Worm (Caenorhabditis elegans): ENCODE results near the gene sel-12.

The sel-12 gene

DNA sequence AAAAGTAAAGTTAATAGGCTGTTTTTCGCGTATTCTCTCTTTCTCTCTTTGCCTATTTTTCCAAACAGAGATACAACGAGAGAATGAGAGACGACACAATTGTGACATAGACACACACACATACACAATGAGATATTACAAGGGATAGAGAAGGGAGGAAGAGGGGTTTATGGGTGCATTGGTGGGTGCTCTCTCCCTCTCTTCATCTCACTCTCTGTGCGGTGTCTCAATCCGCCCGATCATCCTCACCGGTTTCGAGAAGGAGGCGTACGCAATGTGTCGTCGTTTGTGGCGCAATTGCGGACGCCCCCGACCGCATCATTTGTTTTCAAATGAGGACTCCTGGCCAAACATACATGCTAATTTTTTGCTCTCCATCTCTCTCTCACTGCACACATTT lies 33.8 kb downstream of the sel-12 start (continued):
- TF ChIP-seq rnt-1 (tag; optimal IDR thresholded peaks at IDR 0.05): peak; percentile 89
- peak; percentile 87 for TF ChIP-seq irx-1 (tag; optimal IDR thresholded peaks at IDR 0.05)
- TF ChIP-seq nhr-20 (tag; optimal IDR thresholded peaks at IDR 0.05): peak; percentile 93
- TF ChIP-seq ztf-4 (tag; optimal IDR thresholded peaks at IDR 0.05): peak; percentile 79
- peak; percentile 77 for TF ChIP-seq unc-130 (tag; optimal IDR thresholded peaks at IDR 0.05)
- TF ChIP-seq mab-9 (GFP tag; IDR thresholded peaks at IDR 0.05): peak; percentile 81
- TF ChIP-seq nhr-19 (GFP tag; conservative IDR thresholded peaks at IDR 0.05): peak; percentile 86
- TF ChIP-seq pax-3 (tag; optimal IDR thresholded peaks at IDR 0.05): peak; percentile 64
- peak; percentile 54 for TF ChIP-seq ces-1 (GFP tag; optimal IDR thresholded peaks at IDR 0.05)
- TF ChIP-seq unc-86 (tag; optimal IDR thresholded peaks at IDR 0.05): peak; percentile 94
- TF ChIP-seq fkh-4 (tag; optimal IDR thresholded peaks at IDR 0.05; ENCODE audit: borderline replicate concordance): peak; percentile 16
- TF ChIP-seq xbp-1 (tag; optimal IDR thresholded peaks at IDR 0.05): peak; percentile 89
- peak; percentile 83 for TF ChIP-seq jun-1 (tag; optimal IDR thresholded peaks at IDR 0.05)
- TF ChIP-seq elt-2 (tag; optimal IDR thresholded peaks at IDR 0.05): peak; percentile 25
- peak; percentile 93 for TF ChIP-seq skn-1 (tag; optimal IDR thresholded peaks at IDR 0.05)
- no peak for TF ChIP-seq nhr-84 (tag; optimal IDR thresholded peaks at IDR 0.05)
- TF ChIP-seq nhr-76 (tag; optimal IDR thresholded peaks at IDR 0.05): peak; percentile 60
- TF ChIP-seq fkh-10 (GFP tag; optimal IDR thresholded peaks at IDR 0.05): peak; percentile 92
- TF ChIP-seq hpl-2 (GFP tag; optimal IDR thresholded peaks at IDR 0.05): no peak
- no peak for TF ChIP-seq C34B4.2 (tag; optimal IDR thresholded peaks at IDR 0.05)
- TF ChIP-seq nhr-90 (tag; optimal IDR thresholded peaks at IDR 0.05; ENCODE audit: poor library complexity): peak; percentile 85
- peak; percentile 85 to 96 (median 91) for TF ChIP-seq ceh-82 (tag; optimal IDR thresholded peaks at IDR 0.05)
- TF ChIP-seq mdl-1 (tag; optimal IDR thresholded peaks at IDR 0.05): peak; percentile 25 to 69
- TF ChIP-seq lsy-2 (tag; optimal IDR thresholded peaks at IDR 0.05): peak; percentile 80 to 92
- peak; percentile 97 for TF ChIP-seq snu-23 (GFP tag; optimal IDR thresholded peaks at IDR 0.05)
- TF ChIP-seq egl-27 (tag; optimal IDR thresholded peaks at IDR 0.05): peak; percentile 75 to 76
- peak; percentile 31 for TF ChIP-seq vab-15 (tag; optimal IDR thresholded peaks at IDR 0.05)
- peak; percentile 72 to 79 for TF ChIP-seq efl-1 (optimal IDR thresholded peaks at IDR 0.05)
- peak; percentile 57 to 94 for TF ChIP-seq efl-1 (GFP tag; optimal IDR thresholded peaks at IDR 0.05 in 1 of 2)
- no peak for TF ChIP-seq unc-62 (GFP tag; optimal IDR thresholded peaks at IDR 0.05)
- TF ChIP-seq ets-5 (GFP tag; IDR thresholded peaks at IDR 0.05): no peak
- TF ChIP-seq tlp-1 (tag; optimal IDR thresholded peaks at IDR 0.05): no peak
- peak; percentile 84 for TF ChIP-seq lin-13 (GFP tag; optimal IDR thresholded peaks at IDR 0.05)
- TF ChIP-seq hlh-17 (GFP tag; optimal IDR thresholded peaks at IDR 0.05; ENCODE audit: borderline replicate concordance): no peak
- peak; percentile 86 for TF ChIP-seq ceh-8 (GFP tag; optimal IDR thresholded peaks at IDR 0.05)
- TF ChIP-seq nhr-85 (tag): peak; percentile 96
- no peak for TF ChIP-seq unc-98 (GFP tag; IDR thresholded peaks at IDR 0.05)
- peak; percentile 43; the same call in 1 of the 2 replicates for TF ChIP-seq ceh-88 (GFP tag; IDR thresholded peaks at IDR 0.05)
- TF ChIP-seq aha-1 (tag; optimal IDR thresholded peaks at IDR 0.05): peak; percentile 23
- TF ChIP-seq lin-39 (tag; optimal IDR thresholded peaks at IDR 0.05): peak; percentile 52
- peak; percentile 1 for TF ChIP-seq aly-2 (tag; optimal IDR thresholded peaks at IDR 0.05)

DNA sequence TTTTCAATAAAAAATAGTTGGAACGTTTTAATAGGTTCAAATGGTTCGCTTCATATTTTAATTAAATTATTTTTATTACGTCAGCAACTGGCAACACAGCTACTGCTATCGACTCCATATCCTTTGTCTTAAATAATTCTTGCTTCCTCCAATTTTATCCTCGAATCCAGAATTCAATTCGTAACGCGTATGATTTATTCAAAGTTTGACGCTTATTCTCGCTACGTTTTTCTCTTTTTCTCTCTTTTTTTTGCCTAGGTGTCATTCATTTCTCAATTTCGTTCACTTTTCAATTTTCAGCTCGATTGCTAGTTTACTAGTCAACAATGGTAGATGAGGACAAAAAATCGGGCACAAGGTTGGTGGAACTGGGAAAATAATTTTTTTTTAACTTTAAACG lies 34.8 kb downstream of the sel-12 start, which contains the start of gene arr-1:
Gene arr-1 (plus strand): TSS at position 301 of the 400 bp plus-strand sequence.
- no peak for TF ChIP-seq jun-1 (tag; optimal IDR thresholded peaks at IDR 0.05)
- no peak for TF ChIP-seq nhr-20 (tag; optimal IDR thresholded peaks at IDR 0.05)
- TF ChIP-seq sox-4 (tag; optimal IDR thresholded peaks at IDR 0.05): no peak
- no peak for TF ChIP-seq C34B4.2 (tag; optimal IDR thresholded peaks at IDR 0.05)
- no peak for TF ChIP-seq dsc-1 (tag; optimal IDR thresholded peaks at IDR 0.05)
- no peak for TF ChIP-seq unc-98 (GFP tag; IDR thresholded peaks at IDR 0.05)
- no peak for TF ChIP-seq ztf-4 (tag; optimal IDR thresholded peaks at IDR 0.05)
- no peak for TF ChIP-seq lin-39 (tag; optimal IDR thresholded peaks at IDR 0.05)
- no peak for TF ChIP-seq nhr-28 (tag; optimal IDR thresholded peaks at IDR 0.05)
- no peak for TF ChIP-seq ets-5 (GFP tag; IDR thresholded peaks at IDR 0.05)
- no peak for TF ChIP-seq irx-1 (tag; optimal IDR thresholded peaks at IDR 0.05)
- no peak for TF ChIP-seq tbx-2 (tag; optimal IDR thresholded peaks at IDR 0.05)
- no peak for TF ChIP-seq nhr-237 (tag; optimal IDR thresholded peaks at IDR 0.05)
- no peak for TF ChIP-seq nhr-47 (tag; optimal IDR thresholded peaks at IDR 0.05)
